Fruit fly (Drosophila melanogaster) Kc167 (cell line): ENCODE measurements around the gene Send1.

ENCODE experiments used
- Myc ChIP-seq: fragments of >200 bp; optimal IDR thresholded peaks from 2 replicates; lab custom pipeline; 2017; ENCODE audit warnings: missing external identifiers
- Sin3A ChIP-seq: fragments of >200 bp; optimal IDR thresholded peaks from 2 replicates; lab custom pipeline; 2018; ENCODE audit warnings: missing external identifiers
- h ChIP-seq: fragments of >200 bp; optimal IDR thresholded peaks from 3 replicates; lab custom pipeline; 2018; ENCODE audit warnings: missing external identifiers
- insv ChIP-seq: fragments of >200 bp; optimal IDR thresholded peaks from 3 replicates; lab custom pipeline; 2018; ENCODE audit warnings: missing external identifiers
- psq ChIP-seq: fragments of >200 bp; optimal IDR thresholded peaks from 2 replicates; lab custom pipeline; 2017; ENCODE audit warnings: missing external identifiers
- ttk ChIP-seq: sonication (Bioruptor generic); optimal IDR thresholded peaks from 2 replicates; lab custom pipeline; 2017; ENCODE audit warnings: missing external identifiers

Send1 gene

DNA sequence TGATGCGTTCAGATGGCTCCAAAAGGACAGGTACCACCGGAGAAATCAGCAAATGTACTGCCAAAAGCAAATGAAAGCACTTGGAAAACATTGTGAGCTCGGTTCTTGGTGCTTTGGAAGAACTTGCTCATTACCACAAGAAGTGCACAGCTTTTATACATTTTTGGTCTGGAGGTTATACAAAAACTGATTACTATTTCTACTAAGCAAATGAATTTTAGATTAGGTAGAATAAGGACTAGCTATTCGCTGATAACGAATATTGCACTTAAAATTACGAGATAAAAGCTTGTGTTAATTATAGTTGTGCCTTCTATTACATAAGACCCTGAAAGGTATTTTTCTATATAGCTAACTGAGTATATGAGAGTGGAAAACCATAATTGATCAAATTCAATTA is at the start of gene Send1:
TSS of gene Send1 (minus strand) at position 101 of the 400 bp plus-strand sequence.
- TF ChIP-seq Myc (lab: Kevin White, UChicago) = no peak
- no peak for TF ChIP-seq Sin3A (lab: Kevin White, UChicago)
- TF ChIP-seq h (lab: Kevin White, UChicago) = no peak
- no peak for TF ChIP-seq psq (lab: Kevin White, UChicago)
- TF ChIP-seq ttk (lab: Kevin White, UChicago) = no peak
- no peak for TF ChIP-seq insv (lab: Kevin White, UChicago)

DNA sequence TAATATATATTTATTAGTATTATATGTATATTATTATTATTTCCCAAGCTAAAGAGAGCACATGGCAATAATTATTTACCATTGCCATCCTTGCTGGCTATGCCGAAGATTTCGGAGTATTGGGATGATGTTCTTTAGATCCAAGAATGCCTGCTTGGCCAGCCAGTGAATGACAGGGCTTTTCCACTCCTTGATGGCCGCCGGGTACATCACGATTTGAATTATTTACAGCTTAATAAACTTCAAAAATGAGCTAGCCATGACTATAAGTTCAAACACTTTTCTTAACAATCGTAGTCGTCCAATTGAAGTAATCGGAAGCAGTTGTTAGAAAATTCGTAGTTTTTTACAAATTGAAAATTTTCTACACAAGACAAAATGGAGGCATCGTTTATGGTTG is 45.0 kb upstream of the Send1 start, which contains the start of gene CG31949:
TSS of gene CG31949 (plus strand) at position 301 of the 400 bp plus-strand sequence.
- TF ChIP-seq ttk (lab: Kevin White, UChicago) = no peak
- TF ChIP-seq Myc (lab: Kevin White, UChicago) = no peak
- no peak for TF ChIP-seq insv (lab: Kevin White, UChicago)
- TF ChIP-seq h (lab: Kevin White, UChicago) = no peak
- TF ChIP-seq Sin3A (lab: Kevin White, UChicago) = no peak
- no peak for TF ChIP-seq psq (lab: Kevin White, UChicago)

DNA sequence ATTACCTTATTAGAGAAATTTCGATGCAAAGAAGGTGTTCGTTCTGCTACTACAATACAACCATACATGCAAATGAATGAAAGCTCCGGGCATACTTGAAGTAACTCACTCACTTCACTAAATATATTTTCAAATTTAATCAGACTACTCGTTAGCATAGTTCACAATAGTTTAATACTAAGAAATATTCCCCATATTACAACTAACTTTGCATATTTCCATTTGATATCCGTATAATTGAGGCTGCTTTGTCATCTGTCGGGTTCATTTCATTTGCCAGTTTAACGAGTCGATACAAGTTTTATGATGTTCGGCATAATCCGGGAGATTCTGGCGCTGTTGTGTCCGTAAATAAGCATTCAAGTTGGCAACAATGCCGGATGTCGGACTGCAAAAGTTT is 35.8 kb upstream of the Send1 start, which contains the start of gene robl22E:
TSS of gene robl22E (minus strand) at position 101 of the 400 bp plus-strand sequence.
- TF ChIP-seq h (lab: Kevin White, UChicago) = no peak
- TF ChIP-seq insv (lab: Kevin White, UChicago) = no peak
- TF ChIP-seq ttk (lab: Kevin White, UChicago) = no peak
- TF ChIP-seq Sin3A (lab: Kevin White, UChicago) = no peak
- no peak for TF ChIP-seq Myc (lab: Kevin White, UChicago)
- TF ChIP-seq psq (lab: Kevin White, UChicago) = no peak

DNA sequence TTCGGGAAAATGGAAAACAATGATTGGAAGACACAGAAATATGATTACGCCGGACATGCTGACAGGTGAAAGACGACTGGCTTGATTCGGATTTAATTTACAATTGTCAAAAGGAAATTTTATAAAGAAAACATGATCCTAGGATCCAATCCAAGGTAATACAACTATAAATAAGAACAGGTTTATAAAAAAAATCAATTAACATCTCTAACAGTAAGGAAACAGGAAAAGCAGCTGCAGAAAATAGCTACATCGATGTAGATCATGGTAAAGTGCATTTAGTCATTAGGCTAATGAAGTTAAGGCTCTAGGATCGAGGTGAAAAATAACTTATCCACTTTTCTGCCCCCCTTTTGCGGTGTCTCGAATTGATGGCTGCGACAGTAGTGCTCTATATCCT is 34.5 kb upstream of the Send1 start, which contains the start of gene CG17237:
TSS of gene CG17237 (minus strand) at position 101 of the 400 bp plus-strand sequence.
- TF ChIP-seq insv (lab: Kevin White, UChicago) (no peak), Myc (lab: Kevin White, UChicago) (no peak), ttk (lab: Kevin White, UChicago) (no peak), psq (lab: Kevin White, UChicago) (no peak)

DNA sequence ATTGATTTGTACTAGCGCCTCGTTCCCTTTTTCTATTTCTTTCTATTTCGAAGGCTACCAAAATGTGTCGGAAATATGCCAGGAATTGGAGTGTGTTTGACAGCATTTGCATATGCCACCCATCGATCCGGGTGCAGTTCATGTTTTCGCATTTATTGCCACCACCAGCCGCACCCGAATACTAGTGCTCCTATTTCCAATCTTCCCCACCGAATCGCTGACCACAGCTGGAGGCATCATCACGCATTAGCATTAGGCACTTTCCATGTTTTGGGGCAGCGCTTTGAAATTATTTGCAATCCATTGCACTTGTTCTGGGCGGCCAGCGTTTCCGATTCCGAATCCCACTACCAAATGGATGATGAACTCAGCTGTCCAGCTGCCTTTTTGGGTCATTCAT is 33.0 kb upstream of the Send1 start, which contains the start of gene CG42658:
TSS of gene CG42658 (minus strand) at position 101 of the 400 bp plus-strand sequence.
- TF ChIP-seq psq (lab: Kevin White, UChicago) = no peak
- no peak for TF ChIP-seq Myc (lab: Kevin White, UChicago)
- TF ChIP-seq ttk (lab: Kevin White, UChicago) = no peak
- no peak for TF ChIP-seq Sin3A (lab: Kevin White, UChicago)
- no peak for TF ChIP-seq insv (lab: Kevin White, UChicago)
- no peak for TF ChIP-seq h (lab: Kevin White, UChicago)

DNA sequence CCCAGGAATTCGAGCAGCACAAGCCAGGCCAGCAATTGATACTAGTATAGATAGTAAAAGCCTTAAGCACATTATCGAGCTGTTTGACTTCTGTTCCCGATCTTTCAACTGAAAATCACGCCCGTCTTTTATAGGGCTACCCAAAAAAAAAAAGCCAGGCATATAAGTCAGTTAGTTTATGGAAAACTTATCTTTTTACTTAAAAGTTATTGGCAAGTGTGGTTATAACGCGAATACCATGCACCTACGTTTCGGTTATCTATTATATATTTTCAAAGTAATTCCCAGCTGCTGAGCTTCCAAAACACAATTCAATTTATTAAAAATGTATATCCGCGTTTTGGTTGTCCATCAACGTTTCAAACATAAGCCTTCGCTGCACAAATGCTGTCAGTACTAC is 31.9 kb upstream of the Send1 start, which contains the start of gene CG31681:
TSS of gene CG31681 (minus strand) at position 101 of the 400 bp plus-strand sequence.
- TF ChIP-seq insv (lab: Kevin White, UChicago) (no peak), h (lab: Kevin White, UChicago) (no peak), ttk (lab: Kevin White, UChicago) (no peak), Myc (lab: Kevin White, UChicago) (no peak), Sin3A (lab: Kevin White, UChicago) (no peak), psq (lab: Kevin White, UChicago) (no peak)

DNA sequence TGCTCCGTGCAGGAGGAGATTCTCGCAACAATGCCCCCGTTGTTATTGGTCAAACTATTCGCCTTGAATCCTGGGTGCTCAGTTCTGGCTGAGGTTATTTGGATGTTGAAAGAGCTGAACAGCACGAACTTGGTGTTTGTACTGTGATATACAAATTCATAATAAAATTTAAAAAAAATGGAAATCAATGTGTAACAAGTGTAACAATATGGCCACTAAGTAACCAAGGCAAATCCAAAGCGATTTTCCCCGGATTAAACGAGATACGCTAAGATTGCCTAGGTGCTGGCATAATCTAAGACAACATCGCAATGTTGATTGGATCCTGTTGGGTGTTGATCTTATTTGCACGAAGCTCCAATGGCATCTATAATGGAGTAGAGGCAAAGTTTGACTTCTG is 30.0 kb upstream of the Send1 start, which contains the start of gene CG4271:
TSS of gene CG4271 (plus strand) at position 301 of the 400 bp plus-strand sequence.
- TF ChIP-seq psq (lab: Kevin White, UChicago) = no peak
- no peak for TF ChIP-seq insv (lab: Kevin White, UChicago)
- TF ChIP-seq Sin3A (lab: Kevin White, UChicago) = no peak
- no peak for TF ChIP-seq h (lab: Kevin White, UChicago)
- TF ChIP-seq Myc (lab: Kevin White, UChicago) = no peak
- no peak for TF ChIP-seq ttk (lab: Kevin White, UChicago)

DNA sequence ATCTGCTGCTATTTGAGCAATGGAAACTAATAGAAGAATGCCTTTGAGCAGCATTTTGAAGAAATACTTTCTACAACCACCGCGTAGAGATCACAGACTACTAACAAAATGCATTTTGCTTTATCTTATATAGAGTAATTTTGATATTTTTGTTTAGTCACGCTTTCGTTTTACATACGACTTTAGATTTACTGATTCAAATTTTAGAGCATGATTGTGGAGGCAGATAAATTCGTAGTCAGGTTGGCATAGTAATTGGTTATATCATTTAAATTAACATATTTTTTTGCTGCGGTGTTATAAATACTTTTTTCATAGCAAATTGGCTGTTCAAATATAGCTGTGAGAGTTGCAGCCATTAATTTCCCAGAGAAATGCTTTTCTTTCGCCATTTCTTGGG is 14.2 kb upstream of the Send1 start, which contains the start of gene CG17242:
TSS of gene CG17242 (minus strand) at position 101 of the 400 bp plus-strand sequence.
- no peak for TF ChIP-seq insv (lab: Kevin White, UChicago)
- no peak for TF ChIP-seq ttk (lab: Kevin White, UChicago)
- no peak for TF ChIP-seq psq (lab: Kevin White, UChicago)
- TF ChIP-seq Myc (lab: Kevin White, UChicago) = no peak
- TF ChIP-seq h (lab: Kevin White, UChicago) = no peak
- no peak for TF ChIP-seq Sin3A (lab: Kevin White, UChicago)

DNA sequence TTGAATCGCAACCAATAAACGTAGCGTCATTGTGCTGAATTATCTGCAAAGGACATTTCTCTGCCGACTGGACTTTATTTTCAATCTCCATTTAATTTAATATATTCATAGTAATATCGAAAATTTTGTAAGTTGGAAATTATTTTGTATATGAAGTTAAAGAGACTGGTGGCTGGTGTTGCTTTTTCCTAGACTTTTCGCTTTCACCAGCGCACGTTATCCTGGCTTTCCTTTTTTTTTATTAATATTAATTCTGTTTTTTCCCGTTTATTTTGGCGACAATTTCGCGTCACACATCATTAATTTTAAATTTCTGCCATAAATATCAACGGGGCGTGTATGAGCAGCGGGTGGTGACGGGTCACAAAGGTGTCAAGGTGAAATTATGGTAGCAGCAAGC is 10.4 kb upstream of the Send1 start, which contains the start of gene CG34049:
TSS of gene CG34049 (minus strand) at position 101 of the 400 bp plus-strand sequence.
- TF ChIP-seq Sin3A (lab: Kevin White, UChicago) = no peak
- TF ChIP-seq insv (lab: Kevin White, UChicago) = no peak
- TF ChIP-seq h (lab: Kevin White, UChicago) = no peak
- TF ChIP-seq Myc (lab: Kevin White, UChicago) = no peak
- no peak for TF ChIP-seq psq (lab: Kevin White, UChicago)

DNA sequence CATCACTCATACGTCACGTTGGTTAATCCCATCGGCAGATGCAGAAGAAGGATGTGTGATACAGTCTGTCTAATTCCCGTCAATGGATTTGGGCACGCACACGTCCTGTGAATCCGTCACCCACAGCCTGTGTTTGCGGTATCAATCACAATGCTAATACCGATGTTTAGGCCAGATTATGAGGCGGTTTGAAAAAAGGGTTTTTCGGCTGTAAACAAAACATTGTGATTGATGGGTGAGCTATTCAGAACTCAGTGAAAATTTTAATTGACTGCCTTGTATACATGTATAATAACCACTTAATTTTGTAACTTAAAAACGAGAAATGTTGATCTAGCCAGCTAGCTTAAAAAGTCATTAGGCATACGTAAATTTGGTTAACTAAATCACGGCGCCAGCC is 8.3 kb upstream of the Send1 start, which contains the start of gene CG4270:
TSS of gene CG4270 (plus strand) at position 301 of the 400 bp plus-strand sequence.
- TF ChIP-seq Myc (lab: Kevin White, UChicago) = no peak
- TF ChIP-seq Sin3A (lab: Kevin White, UChicago) = no peak
- TF ChIP-seq insv (lab: Kevin White, UChicago) = no peak
- no peak for TF ChIP-seq psq (lab: Kevin White, UChicago)
- no peak for TF ChIP-seq h (lab: Kevin White, UChicago)
- TF ChIP-seq ttk (lab: Kevin White, UChicago) = no peak

DNA sequence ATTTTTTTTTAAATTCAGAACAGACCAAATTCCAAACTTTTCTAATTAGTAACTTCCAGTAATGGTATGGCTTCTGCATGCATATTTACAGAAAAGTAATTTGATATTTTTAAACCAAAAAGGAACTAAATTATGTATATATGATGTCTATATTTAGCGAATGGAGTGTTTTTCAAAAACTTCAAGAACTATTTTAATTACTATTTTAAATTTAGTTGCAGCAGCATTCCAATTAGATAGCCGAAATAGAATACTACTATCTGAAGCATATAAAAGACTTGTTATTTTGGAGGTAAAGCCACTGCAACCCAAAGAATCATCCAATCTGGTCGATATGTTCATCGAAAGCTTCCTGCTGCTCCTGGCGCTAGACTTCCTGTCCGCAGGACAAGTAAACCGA is 2.1 kb downstream of the Send1 start, which contains the start of gene CG17234:
TSS of gene CG17234 (plus strand) at position 301 of the 400 bp plus-strand sequence.
- TF ChIP-seq ttk (lab: Kevin White, UChicago) (no peak), h (lab: Kevin White, UChicago) (no peak), insv (lab: Kevin White, UChicago) (no peak), Sin3A (lab: Kevin White, UChicago) (no peak)
